Worm (Caenorhabditis elegans): ENCODE results near the gene T13C2.3.

T13C2.3 gene

ce11 chrII:6776418-6777034 lies 12.5 kb upstream of the T13C2.3 start, which contains the start of gene ssup-72 (continued):
- TF ChIP-seq hlh-13 (GFP tag; optimal IDR thresholded peaks at IDR 0.05) (no peak), ceh-45 (GFP tag; IDR thresholded peaks at IDR 0.05) (no peak), unc-3 (GFP tag; conservative IDR thresholded peaks at IDR 0.05) (no peak), unc-3 (tag; optimal IDR thresholded peaks at IDR 0.05) (no peak), tbx-7 (tag; optimal IDR thresholded peaks at IDR 0.05) (peak; percentile 82), pha-2 (tag; optimal IDR thresholded peaks at IDR 0.05) (no peak), ttx-3 (tag; optimal IDR thresholded peaks at IDR 0.05) (no peak), Y22D7AL.16 (tag; optimal IDR thresholded peaks at IDR 0.05) (no peak), sox-2 (GFP tag; IDR thresholded peaks at IDR 0.05) (no peak; the same call in 1 of the 2 replicates), elt-2 (tag; optimal IDR thresholded peaks at IDR 0.05) (peak; percentile 39), pqm-1 (tag; optimal IDR thresholded peaks at IDR 0.05) (no peak), ceh-31 (tag; optimal IDR thresholded peaks at IDR 0.05) (peak; percentile 88), hlh-15 (tag; optimal IDR thresholded peaks at IDR 0.05) (no peak), che-1 (tag; optimal IDR thresholded peaks at IDR 0.05) (no peak), C38D4.7 (GFP tag; optimal IDR thresholded peaks at IDR 0.05) (no peak), hlh-6 (tag; optimal IDR thresholded peaks at IDR 0.05) (no peak)

ce11 chrII:6779104-6779503 lies 9.9 kb upstream of the T13C2.3 start, which contains the start of gene T13C2.7:
T13C2.7 (plus strand) TSS chrII:6779404.
- TF ChIP-seq ceh-14 (tag; optimal IDR thresholded peaks at IDR 0.05) (no peak), che-1 (tag; optimal IDR thresholded peaks at IDR 0.05) (no peak), hlh-15 (tag; optimal IDR thresholded peaks at IDR 0.05) (no peak), rnt-1 (tag; optimal IDR thresholded peaks at IDR 0.05) (no peak), ceh-34 (tag; optimal IDR thresholded peaks at IDR 0.05) (no peak), sox-4 (tag; optimal IDR thresholded peaks at IDR 0.05) (no peak), fkh-6 (tag; optimal IDR thresholded peaks at IDR 0.05) (no peak), mec-3 (tag; optimal IDR thresholded peaks at IDR 0.05; ENCODE audit: borderline replicate concordance) (no peak), sdc-2 (tag; optimal IDR thresholded peaks at IDR 0.05) (no peak), unc-3 (GFP tag; conservative IDR thresholded peaks at IDR 0.05) (no peak), unc-3 (tag; optimal IDR thresholded peaks at IDR 0.05) (no peak), ttx-3 (tag; optimal IDR thresholded peaks at IDR 0.05) (no peak), C08G9.2 (tag; optimal IDR thresholded peaks at IDR 0.05) (no peak), gmeb-2 (tag; optimal IDR thresholded peaks at IDR 0.05) (no peak), odd-2 (tag; optimal IDR thresholded peaks at IDR 0.05) (no peak), ceh-31 (tag; optimal IDR thresholded peaks at IDR 0.05) (no peak), pat-9 (tag; optimal IDR thresholded peaks at IDR 0.05) (no peak), dve-1 (tag; optimal IDR thresholded peaks at IDR 0.05) (no peak), unc-86 (tag; optimal IDR thresholded peaks at IDR 0.05) (no peak)

ce11 chrII:6781231-6781630 lies 7.8 kb upstream of the T13C2.3 start:
- TF ChIP-seq ceh-48 (tag; optimal IDR thresholded peaks at IDR 0.05), result no peak
- TF ChIP-seq zip-5 (tag; optimal IDR thresholded peaks at IDR 0.05), result no peak
- TF ChIP-seq elt-2 (tag; optimal IDR thresholded peaks at IDR 0.05), result peak; percentile 64

ce11 chrII:6781983-6782382 lies 7.1 kb upstream of the T13C2.3 start:
- TF ChIP-seq ceh-45 (GFP tag; IDR thresholded peaks at IDR 0.05), result no peak
- TF ChIP-seq Y22D7AL.16 (tag; optimal IDR thresholded peaks at IDR 0.05), result no peak
- TF ChIP-seq unc-42 (tag; optimal IDR thresholded peaks at IDR 0.05), result no peak
- no peak for TF ChIP-seq dve-1 (tag; optimal IDR thresholded peaks at IDR 0.05)
- no peak for TF ChIP-seq rnt-1 (tag; optimal IDR thresholded peaks at IDR 0.05)

- TF ChIP-seq tbx-2 (tag; optimal IDR thresholded peaks at IDR 0.05) (peak; percentile 32), ceh-48 (tag; optimal IDR thresholded peaks at IDR 0.05) (peak; percentile 29), tbx-7 (tag; optimal IDR thresholded peaks at IDR 0.05) (no peak), ceh-45 (GFP tag; IDR thresholded peaks at IDR 0.05) (no peak), F13H6.1 (tag; optimal IDR thresholded peaks at IDR 0.05) (no peak), madf-2 (tag; optimal IDR thresholded peaks at IDR 0.05) (peak; percentile 2), ceh-34 (tag; optimal IDR thresholded peaks at IDR 0.05) (peak; percentile 36), ceh-31 (tag; optimal IDR thresholded peaks at IDR 0.05) (peak; percentile 3), ceh-2 (tag; optimal IDR thresholded peaks at IDR 0.05) (no peak), C38D4.7 (GFP tag; optimal IDR thresholded peaks at IDR 0.05) (peak; percentile 24)
These were observed 6.3 kb upstream of the T13C2.3 start for ce11 chrII:6782738-6783163.
